Worm (Caenorhabditis elegans): Measurements from ENCODE around the gene F09E5.7.
A peak's percentile ranks its signal among the peaks of the same experiment; 100 is the strongest.

The F09E5.7 gene

DNA sequence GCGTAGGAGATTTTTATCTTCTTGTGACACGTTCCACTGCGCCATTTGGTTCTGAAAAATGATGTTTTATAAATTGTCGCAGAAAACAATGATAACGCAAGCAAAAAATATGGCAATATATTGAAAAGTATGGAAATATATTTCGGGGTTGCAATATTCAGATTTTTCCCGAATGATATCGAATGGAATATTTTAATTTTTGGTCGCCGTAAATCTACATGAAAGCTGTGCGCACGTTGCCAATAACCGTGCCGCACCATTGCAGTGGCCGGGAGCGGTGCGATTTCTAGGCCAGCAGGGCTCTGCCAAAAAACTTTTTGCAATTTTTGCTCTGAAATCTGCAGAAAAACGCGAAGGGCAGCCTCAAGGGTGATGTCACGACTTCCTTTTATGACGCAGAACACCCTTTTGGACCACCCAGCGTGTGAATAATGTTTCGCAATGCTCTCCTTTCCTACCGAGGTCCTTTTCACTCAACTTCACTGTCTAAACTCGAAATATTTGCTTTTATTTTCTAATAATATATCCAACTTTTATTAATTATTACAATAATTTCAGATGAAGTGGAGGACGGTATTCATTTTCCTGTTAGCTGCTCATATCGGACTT lies 6.3 kb downstream of the F09E5.7 start, which contains the start of the genes F09E5.11 and bmy-1 (continued):
- TF ChIP-seq zip-4 (GFP tag; optimal IDR thresholded peaks at IDR 0.05) (peak; percentile 46), lin-14 (GFP tag; optimal IDR thresholded peaks at IDR 0.05) (peak; percentile 91)

DNA sequence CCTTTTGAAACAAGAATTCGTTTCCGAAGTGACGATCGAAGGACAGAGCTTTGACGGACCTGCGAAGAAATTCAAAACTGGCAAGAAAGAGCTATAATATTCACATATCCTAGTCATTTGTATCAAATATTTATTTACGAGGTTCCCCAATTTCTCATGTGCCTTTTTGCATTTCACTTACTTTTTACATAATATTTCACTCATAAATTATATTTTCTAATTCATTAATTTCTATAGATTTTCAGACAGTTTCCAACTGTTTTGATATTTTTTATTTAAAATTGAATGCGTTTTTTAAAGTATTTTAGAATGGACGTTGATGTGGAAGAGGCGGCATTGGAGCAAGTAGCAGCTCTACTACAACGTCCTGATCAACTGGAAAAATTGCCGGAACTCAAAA lies 7.4 kb downstream of the F09E5.7 start, which contains the start of gene sec-6:
sec-6 (plus strand) TSS at position 301 of the 400 bp plus-strand sequence.
- TF ChIP-seq ztf-11 (tag; optimal IDR thresholded peaks at IDR 0.05) (no peak), jun-1 (tag; optimal IDR thresholded peaks at IDR 0.05) (no peak), nhr-11 (tag; optimal IDR thresholded peaks at IDR 0.05) (no peak), ceh-88 (GFP tag; IDR thresholded peaks at IDR 0.05) (no peak), rnt-1 (tag; optimal IDR thresholded peaks at IDR 0.05) (no peak), xbp-1 (tag; optimal IDR thresholded peaks at IDR 0.05) (no peak), mdl-1 (tag; optimal IDR thresholded peaks at IDR 0.05) (no peak), mef-2 (tag; optimal IDR thresholded peaks at IDR 0.05) (no peak), pax-3 (tag; optimal IDR thresholded peaks at IDR 0.05) (no peak), unc-62 (GFP tag; optimal IDR thresholded peaks at IDR 0.05) (no peak), egl-13 (tag; optimal IDR thresholded peaks at IDR 0.05) (no peak), fkh-10 (GFP tag; optimal IDR thresholded peaks at IDR 0.05) (no peak), blmp-1 (tag; optimal IDR thresholded peaks at IDR 0.05) (no peak), lin-35 (GFP tag; optimal IDR thresholded peaks at IDR 0.05) (no peak), lin-39 (tag; optimal IDR thresholded peaks at IDR 0.05) (no peak)

DNA sequence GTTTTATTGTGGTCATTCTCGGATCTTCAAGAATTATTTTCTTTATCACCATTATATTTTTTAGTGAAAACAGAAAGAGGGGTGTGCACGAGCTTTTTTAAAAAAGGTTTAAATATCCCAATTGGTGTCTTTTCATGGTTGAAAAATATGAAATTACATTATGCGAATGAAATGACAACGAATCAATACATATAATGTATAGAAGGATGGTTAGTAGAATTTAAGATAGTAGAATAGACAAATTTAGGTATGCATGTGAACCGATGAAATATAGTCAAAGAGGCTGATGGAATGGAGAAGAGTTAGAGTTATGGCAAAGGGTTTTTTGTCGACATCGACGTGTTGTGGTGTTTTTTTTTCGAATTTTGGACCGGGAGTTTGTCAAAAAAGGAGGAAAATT lies 12.6 kb downstream of the F09E5.7 start:
- TF ChIP-seq zip-4 (GFP tag; optimal IDR thresholded peaks at IDR 0.05), result no peak
- no peak for TF ChIP-seq lin-35 (GFP tag; optimal IDR thresholded peaks at IDR 0.05)
- no peak for TF ChIP-seq lin-39 (tag; optimal IDR thresholded peaks at IDR 0.05)
- TF ChIP-seq nhr-237 (tag; optimal IDR thresholded peaks at IDR 0.05), result no peak
- no peak for TF ChIP-seq ama-1 (optimal IDR thresholded peaks at IDR 0.05)
- TF ChIP-seq aly-2 (tag; optimal IDR thresholded peaks at IDR 0.05), result no peak
- TF ChIP-seq nhr-20 (tag; optimal IDR thresholded peaks at IDR 0.05), result no peak

DNA sequence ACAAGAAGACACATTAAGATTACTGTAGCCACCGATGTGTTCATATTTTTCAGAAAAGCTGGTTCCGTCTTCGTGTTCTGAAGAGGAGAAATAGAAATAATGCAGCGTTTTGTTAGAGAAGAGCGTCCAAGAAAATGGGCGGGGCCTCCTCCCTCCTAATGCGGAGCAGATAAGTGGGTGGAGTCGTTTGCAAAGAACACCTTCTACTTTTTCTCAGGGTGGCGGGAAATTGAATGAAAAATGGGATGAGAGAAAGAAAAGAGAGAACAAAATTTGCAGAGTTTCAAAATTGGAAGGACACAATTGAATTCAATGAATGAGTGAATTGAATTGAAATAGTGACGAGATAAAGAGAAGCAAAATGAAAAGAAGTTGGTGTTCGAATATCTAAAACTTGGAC lies 13.7 kb downstream of the F09E5.7 start, which contains the start of gene F09E5.16:
F09E5.16 (minus strand) TSS at position 101 of the 400 bp plus-strand sequence.
- peak; percentile 9 for TF ChIP-seq lin-14 (GFP tag; optimal IDR thresholded peaks at IDR 0.05)
- no peak for TF ChIP-seq egl-13 (tag; optimal IDR thresholded peaks at IDR 0.05)

DNA sequence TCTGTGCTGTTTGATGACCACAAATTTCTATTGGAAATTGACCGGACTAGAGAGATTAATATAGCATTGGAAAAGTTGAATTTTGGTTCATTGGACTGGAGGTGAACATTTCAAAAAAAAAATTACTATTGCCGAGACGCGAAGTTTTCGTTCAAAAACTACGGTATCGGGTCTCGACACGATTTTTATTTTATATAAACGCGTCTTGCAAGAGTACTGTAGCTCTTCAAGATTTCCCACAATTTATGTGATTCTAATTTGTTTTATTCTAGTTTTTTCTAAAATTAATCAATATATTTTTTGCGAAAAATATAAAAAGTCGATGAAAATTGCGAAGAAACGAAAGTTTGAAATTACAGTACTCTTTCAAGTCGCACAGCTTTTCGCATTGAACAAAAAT lies 18.7 kb downstream of the F09E5.7 start, which contains the start of gene F09E5.12:
F09E5.12 (minus strand) TSS at position 101 of the 400 bp plus-strand sequence.
- TF ChIP-seq nhr-237 (tag; optimal IDR thresholded peaks at IDR 0.05) (no peak), C04F5.9 (tag; optimal IDR thresholded peaks at IDR 0.05) (no peak), C34B4.2 (tag; optimal IDR thresholded peaks at IDR 0.05) (no peak), ets-5 (GFP tag; IDR thresholded peaks at IDR 0.05) (no peak), mdl-1 (tag; optimal IDR thresholded peaks at IDR 0.05) (no peak), lir-3 (tag; optimal IDR thresholded peaks at IDR 0.05; ENCODE audit: poor library complexity) (no peak), fkh-8 (tag; optimal IDR thresholded peaks at IDR 0.05) (no peak), nhr-11 (tag; optimal IDR thresholded peaks at IDR 0.05) (no peak), ces-1 (GFP tag; optimal IDR thresholded peaks at IDR 0.05) (no peak), lin-13 (GFP tag; optimal IDR thresholded peaks at IDR 0.05) (no peak), mab-9 (GFP tag; IDR thresholded peaks at IDR 0.05) (no peak), pqm-1 (tag; optimal IDR thresholded peaks at IDR 0.05) (no peak), mef-2 (tag; optimal IDR thresholded peaks at IDR 0.05) (no peak), blmp-1 (tag; optimal IDR thresholded peaks at IDR 0.05) (no peak), nhr-77 (tag; optimal IDR thresholded peaks at IDR 0.05) (no peak)
